Fruit fly (Drosophila melanogaster): Measurements from ENCODE around the gene CG10013.

The CG10013 gene

dm6 chr3R:12367464-12367863, 44.1 kb downstream of the CG10013 start, which contains the start of gene GstD9 (continued):
- TF ChIP-seq Lpt (GFP tag; optimal IDR thresholded peaks at IDR 0.05) (no peak), CG2889 (GFP tag; IDR thresholded peaks at IDR 0.05) (no peak), bigmax (GFP tag; optimal IDR thresholded peaks at IDR 0.05) (no peak)

- TF ChIP-seq nom (GFP tag; optimal IDR thresholded peaks at IDR 0.05) (peak; percentile 52), sisA (GFP tag; IDR thresholded peaks at IDR 0.05) (no peak), Optix (GFP tag; IDR thresholded peaks at IDR 0.05) (no peak), pum (GFP tag; optimal IDR thresholded peaks at IDR 0.05) (peak; percentile 6), twi (tag; optimal IDR thresholded peaks at IDR 0.05) (no peak), HHEX (GFP tag; optimal IDR thresholded peaks at IDR 0.05) (peak; percentile 47), NK7.1 (GFP tag; optimal IDR thresholded peaks at IDR 0.05) (peak; percentile 33), inv (GFP tag; IDR thresholded peaks at IDR 0.05; ENCODE audit: partially characterized antibody) (peak; percentile 45; the same call in 1 of the 2 replicates), tgo (GFP tag; IDR thresholded peaks at IDR 0.05) (no peak; the same call in 2 of the 3 replicates), CG32532 (GFP tag; IDR thresholded peaks at IDR 0.05) (peak; percentile 40; the same call in 1 of the 2 replicates), tna (GFP tag; IDR thresholded peaks at IDR 0.05; ENCODE audit: partially characterized antibody) (no peak), CG10654 (GFP tag; optimal IDR thresholded peaks at IDR 0.05) (peak; percentile 19), Sox102F (GFP tag; optimal IDR thresholded peaks at IDR 0.05) (peak; percentile 29), CG12104 (GFP tag; optimal IDR thresholded peaks at IDR 0.05) (peak; percentile 28), CG12769 (tag; optimal IDR thresholded peaks at IDR 0.05) (peak; percentile 55), CG17912 (GFP tag; optimal IDR thresholded peaks at IDR 0.05) (no peak), CG6175 (GFP tag; IDR thresholded peaks at IDR 0.05) (peak; percentile 92), NfI (GFP tag; optimal IDR thresholded peaks at IDR 0.05) (peak; percentile 31), psq (GFP tag; optimal IDR thresholded peaks at IDR 0.05) (no peak), ase (GFP tag; IDR thresholded peaks at IDR 0.05) (no peak), CG14667 (GFP tag; IDR thresholded peaks at IDR 0.05) (no peak), CG13296 (GFP tag; optimal IDR thresholded peaks at IDR 0.05) (no peak), CG8944 (GFP tag; optimal IDR thresholded peaks at IDR 0.05) (peak; percentile 23), amos (GFP tag; IDR thresholded peaks at IDR 0.05; ENCODE audit: partially characterized antibody) (peak; percentile 36; the same call in 1 of the 2 replicates), crol (GFP tag; IDR thresholded peaks at IDR 0.05) (peak; percentile 100), shn (GFP tag; optimal IDR thresholded peaks at IDR 0.05) (peak; percentile 44), Hand (GFP tag; optimal IDR thresholded peaks at IDR 0.05) (no peak), ssp (GFP tag; IDR thresholded peaks at IDR 0.05) (no peak; the same call in 1 of the 2 replicates), CG12071 (GFP tag; optimal IDR thresholded peaks at IDR 0.05) (no peak), Xrp1 (GFP tag; IDR thresholded peaks at IDR 0.05) (0 out of 2 replicates have a peak, but pooled peaks have one; percentile 35), sima (GFP tag; optimal IDR thresholded peaks at IDR 0.05) (no peak), exex (tag; optimal IDR thresholded peaks at IDR 0.05) (peak; percentile 18), Meics (GFP tag; optimal IDR thresholded peaks at IDR 0.05) (peak; percentile 73), CG3838 (GFP tag; optimal IDR thresholded peaks at IDR 0.05) (no peak), Jarid2 (GFP tag; optimal IDR thresholded peaks at IDR 0.05) (peak; percentile 90), Dip2 (GFP tag; IDR thresholded peaks at IDR 0.05) (no peak), CG7745 (tag; optimal IDR thresholded peaks at IDR 0.05) (no peak), ham (GFP tag; IDR thresholded peaks at IDR 0.05) (no peak), Awh (GFP tag; IDR thresholded peaks at IDR 0.05) (no peak), CG12219 (GFP tag; optimal IDR thresholded peaks at IDR 0.05) (no peak), Sry-β (GFP tag; optimal IDR thresholded peaks at IDR 0.05) (no peak), CG4360 (GFP tag; IDR thresholded peaks at IDR 0.05) (no peak), CG18764 (GFP tag; optimal IDR thresholded peaks at IDR 0.05) (no peak), ftz-f1 (GFP tag; optimal IDR thresholded peaks at IDR 0.05) (peak; percentile 88), tx (GFP tag; optimal IDR thresholded peaks at IDR 0.05) (no peak), CG4328 (GFP tag; optimal IDR thresholded peaks at IDR 0.05) (no peak)
Observed at dm6 chr3R:12369135-12369792, 45.9 kb downstream of the CG10013 start, which contains the start of gene GstD1. Gene GstD1 (minus strand): TSS chr3R:12369268.
